Worm (Caenorhabditis elegans) whole organism, L1 larva: ENCODE measurements around the gene asp-19.

Experiments used
- aly-2 ChIP-seq: fragments of 150-350 bp; optimal IDR thresholded peaks from 2 replicates; lab custom pipeline; 2014; ENCODE audit warnings: missing biosample characterization, missing genetic modification characterization
- blmp-1 ChIP-seq: fragments of 150-350 bp; optimal IDR thresholded peaks from 2 replicates; lab custom pipeline; 2014; ENCODE audit warnings: missing biosample characterization, missing genetic modification characterization
- ceh-82 ChIP-seq, 3 experiments: fragments of 150-350 bp in 1 of 3; sonication (generic microtip) in 2 of 3; optimal IDR thresholded peaks; 2 replicates each; lab custom pipeline; 2014 to 2017; ENCODE audit warnings: missing biosample characterization in 3 of 3, missing genetic modification characterization in 3 of 3
- ceh-90 ChIP-seq: sonication (generic microtip); optimal IDR thresholded peaks from 2 replicates; lab custom pipeline; 2016; ENCODE audit warnings: missing genetic modification characterization, missing compliant biosample characterization
- efl-1 ChIP-seq, 4 experiments: fragments of 150-350 bp; optimal IDR thresholded peaks in 3 of 4; peaks in 1 of 4; 1 replicate in 1 of 4; 2 replicates in 3 of 4; lab custom pipeline; 2014; ENCODE audit warnings: missing biosample characterization in 2 of 4, missing genetic modification characterization in 2 of 4, missing genetic modification reagents in 2 of 4
- egl-13 ChIP-seq: sonication (generic microtip); optimal IDR thresholded peaks from 2 replicates; lab custom pipeline; 2016; ENCODE audit warnings: missing genotype, missing genetic modification reagents, missing genetic modification characterization, missing compliant biosample characterization
- elt-2 ChIP-seq: sonication (generic microtip); optimal IDR thresholded peaks from 2 replicates; lab custom pipeline; 2016; ENCODE audit warnings: missing genetic modification characterization, mild to moderate bottlenecking, inconsistent platforms, missing compliant biosample characterization, missing genetic modification reagents
- elt-3 ChIP-seq, 6 experiments: fragments of 150-350 bp in 1 of 6; sonication (generic microtip); optimal IDR thresholded peaks; 2 replicates each; lab custom pipeline; 2017 to 2018; ENCODE audit warnings: missing biosample characterization in 6 of 6, missing genetic modification characterization in 6 of 6, inconsistent platforms in 1 of 6
- ets-5 ChIP-seq: fragments of 200-800 bp; sonication (Bioruptor generic); IDR thresholded peaks from 2 replicates; pipeline ENCODE4 v1.3.6; 2022; ENCODE audit warnings: missing genetic modification characterization, missing compliant biosample characterization
- fos-1 ChIP-seq: fragments of 150-350 bp; optimal IDR thresholded peaks from 2 replicates; lab custom pipeline; 2014; ENCODE audit warnings: missing biosample characterization, missing genetic modification characterization
- grh-1 ChIP-seq: fragments of 200-800 bp; sonication (Bioruptor generic); IDR thresholded peaks from 2 replicates; pipeline ENCODE4 v1.3.6; 2022; ENCODE audit warnings: missing genetic modification reagents, missing genetic modification characterization, missing compliant biosample characterization
- hpl-2 ChIP-seq: fragments of 150-350 bp; optimal IDR thresholded peaks from 2 replicates; lab custom pipeline; 2014; ENCODE audit warnings: missing biosample characterization, missing genetic modification reagents, missing genetic modification characterization
- lin-35 ChIP-seq, 2 experiments: fragments of 150-350 bp; optimal IDR thresholded peaks; 2 replicates each; lab custom pipeline; 2014; ENCODE audit warnings: missing biosample characterization in 2 of 2, missing genetic modification characterization in 2 of 2, missing genetic modification reagents in 2 of 2
- lir-3 ChIP-seq: sonication (generic microtip); optimal IDR thresholded peaks from 2 replicates; lab custom pipeline; 2016; ENCODE audit warnings: mild to moderate bottlenecking, missing genetic modification characterization, moderate library complexity, missing compliant biosample characterization; ENCODE audit not compliant: poor library complexity
- mef-2 ChIP-seq: fragments of 150-350 bp; optimal IDR thresholded peaks from 2 replicates; lab custom pipeline; 2014; ENCODE audit warnings: missing biosample characterization, missing genetic modification characterization
- mep-1 ChIP-seq: fragments of 150-350 bp; optimal IDR thresholded peaks from 2 replicates; lab custom pipeline; 2014; ENCODE audit warnings: missing biosample characterization, missing genetic modification characterization
- nhr-11 ChIP-seq: fragments of 150-350 bp; optimal IDR thresholded peaks from 2 replicates; lab custom pipeline; 2014; ENCODE audit warnings: missing biosample characterization, missing genetic modification characterization
- nhr-19 ChIP-seq: fragments of 200-800 bp; sonication (Bioruptor generic); conservative IDR thresholded peaks from 2 replicates; pipeline ENCODE4 v1.3.6; 2022; ENCODE audit warnings: missing genetic modification characterization, missing compliant biosample characterization
- nhr-20 ChIP-seq: sonication (generic microtip); optimal IDR thresholded peaks from 2 replicates; lab custom pipeline; 2016; ENCODE audit warnings: mild to moderate bottlenecking, missing genetic modification characterization, missing compliant biosample characterization
- pqm-1 ChIP-seq: sonication (generic microtip); optimal IDR thresholded peaks from 3 replicates; lab custom pipeline; 2017; ENCODE audit warnings: missing biosample characterization, missing genetic modification characterization
- snpc-4 ChIP-seq: fragments of 150-350 bp; optimal IDR thresholded peaks from 2 replicates; lab custom pipeline; 2014; ENCODE audit warnings: missing biosample characterization, missing genetic modification characterization
- sup-37 ChIP-seq: fragments of 200-800 bp; sonication (Bioruptor generic); optimal IDR thresholded peaks from 2 replicates; lab custom pipeline; 2018; ENCODE audit warnings: mild to moderate bottlenecking, missing genetic modification characterization, missing compliant biosample characterization
- unc-30 ChIP-seq: sonication (generic microtip); optimal IDR thresholded peaks from 2 replicates; lab custom pipeline; 2017; ENCODE audit warnings: missing biosample characterization, missing genetic modification characterization

The asp-19 gene

DNA sequence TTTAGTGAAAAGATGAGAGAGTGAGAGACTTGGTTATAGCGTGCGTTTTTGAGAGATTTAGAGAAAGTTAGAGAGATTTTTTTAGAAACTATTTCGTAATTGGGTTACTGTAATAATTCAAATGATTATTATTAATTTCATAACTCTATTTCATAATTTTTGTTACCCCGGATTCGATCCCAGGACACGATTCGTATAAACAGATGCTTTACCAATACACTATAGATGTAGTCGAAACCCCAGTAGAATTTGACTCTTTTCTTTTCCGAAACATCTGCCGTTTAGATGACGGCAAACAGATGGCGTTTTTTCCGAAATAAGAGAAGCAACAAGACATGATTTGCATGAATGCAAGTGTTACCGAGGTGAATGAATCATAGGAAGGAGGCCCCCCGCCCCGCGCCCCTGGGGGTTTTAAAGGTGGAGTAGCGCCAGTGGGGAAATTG, 19.1 kb downstream of the asp-19 start (continued):
- TF ChIP-seq hpl-2 (no peak), elt-3 (tag; optimal IDR thresholded peaks at IDR 0.05; lab: Kevin White, UChicago) (peak in 1 of 6 experiments; percentile 1)

DNA sequence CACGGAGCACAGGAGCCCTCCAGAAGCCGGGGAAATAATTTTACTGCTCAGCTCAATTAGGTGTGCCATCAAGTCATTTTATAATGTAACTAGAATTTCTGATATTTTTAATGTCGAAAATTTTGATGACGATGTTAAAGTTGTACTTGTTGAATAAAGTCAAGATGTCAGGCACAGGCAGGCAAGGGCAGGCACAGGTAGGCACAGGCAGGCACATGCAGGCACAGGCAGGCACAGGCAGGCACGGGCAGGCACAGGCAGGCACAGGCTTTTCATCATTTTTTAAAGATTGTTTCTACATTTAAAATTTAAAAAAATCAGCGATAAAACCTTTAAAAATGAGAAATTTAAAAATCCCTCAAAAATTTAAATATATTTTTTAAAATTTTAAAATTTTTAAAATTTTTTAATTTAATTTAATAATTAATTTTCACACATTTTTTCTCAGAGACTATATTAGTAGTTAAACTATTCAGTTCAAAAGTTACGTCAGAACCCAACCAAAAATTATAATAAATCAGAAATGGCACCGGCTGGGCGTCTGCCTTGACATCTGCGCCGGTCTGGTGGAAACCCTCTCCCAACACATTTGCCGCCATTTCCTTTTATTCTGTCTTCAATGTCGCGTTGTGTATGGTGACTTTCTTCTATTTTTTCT, 19.8 kb downstream of the asp-19 start, which contains the start of gene Y17D7C.6:
TSS of gene Y17D7C.6 (plus strand) at position 608 of the 658 bp plus-strand sequence.
- TF ChIP-seq nhr-11 (tag; lab: Kevin White, UChicago) (no peak), snpc-4 (no peak), mef-2 (tag; lab: Kevin White, UChicago) (no peak), lir-3 (tag; lab: Kevin White, UChicago) (no peak), nhr-20 (tag; lab: Kevin White, UChicago) (no peak), aly-2 (tag; lab: Kevin White, UChicago) (no peak), ceh-90 (no peak), egl-13 (no peak), unc-30 (tag; lab: Kevin White, UChicago) (no peak), blmp-1 (no peak), fos-1 (tag; lab: Kevin White, UChicago) (no peak)

DNA sequence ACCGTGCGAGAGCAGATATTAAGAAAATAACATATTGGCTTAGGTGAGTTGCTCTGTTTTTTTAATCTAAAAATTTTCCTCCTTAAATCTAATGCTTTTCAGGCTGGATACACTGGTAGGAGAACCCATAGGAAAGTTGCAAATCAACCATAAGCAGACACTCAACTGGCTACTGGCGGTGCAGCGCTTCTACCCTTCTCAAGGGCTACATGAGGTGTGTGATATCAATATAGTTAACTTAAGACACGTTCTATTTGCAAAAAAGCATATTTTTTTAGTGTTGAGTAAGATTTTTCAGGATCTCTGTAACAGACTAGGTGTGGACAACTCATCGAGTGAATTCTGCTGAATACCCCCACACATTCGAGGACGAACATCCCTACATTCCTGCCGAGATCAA, 21.2 kb downstream of the asp-19 start:
- TF ChIP-seq grh-1 (GFP tag; lab: Robert Waterston, UW) (peak; percentile 43; the same call in 1 of the 2 replicates), ceh-82 (tag; optimal IDR thresholded peaks at IDR 0.05; lab: Kevin White, UChicago) (no peak), ets-5 (GFP tag; lab: Robert Waterston, UW) (0 out of 2 replicates have a peak, but pooled peaks have one; percentile 78)

DNA sequence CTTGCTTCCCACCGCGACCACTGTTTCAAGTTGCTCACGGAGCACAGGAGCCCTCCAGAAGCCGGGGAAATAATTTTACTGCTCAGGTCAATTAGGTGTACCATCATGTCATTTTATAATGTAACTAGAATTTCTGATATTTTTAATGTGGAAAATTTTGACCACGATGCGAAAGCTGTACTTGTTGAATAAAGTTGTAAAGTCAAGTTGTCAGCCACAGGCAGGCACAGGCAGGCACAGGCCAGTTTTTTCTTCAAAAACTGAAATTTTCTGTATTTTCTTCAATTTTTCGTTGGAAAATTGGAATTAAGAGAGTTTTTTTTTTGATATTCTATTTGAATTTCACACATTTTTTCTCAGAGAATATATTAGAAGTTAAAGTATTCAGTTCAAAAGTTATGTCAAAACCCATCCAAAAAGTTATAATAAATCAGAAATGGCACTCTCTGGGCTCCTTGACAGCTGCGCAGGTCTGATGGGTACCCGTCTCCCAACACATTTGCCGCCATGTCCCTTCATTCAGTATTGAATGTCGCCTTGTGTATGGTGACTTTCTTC, 23.0 kb downstream of the asp-19 start, which contains the start of gene Y17D7C.1:
TSS of gene Y17D7C.1 (plus strand) at position 508 of the 558 bp plus-strand sequence.
- TF ChIP-seq efl-1 (optimal IDR thresholded peaks at IDR 0.05; lab: Kevin White, UChicago) (no peak), efl-1 (GFP tag; optimal IDR thresholded peaks at IDR 0.05 in 1 of 2; lab: Kevin White, UChicago) (peak in 1 of 2 experiments; percentile 86), mep-1 (tag; lab: Kevin White, UChicago) (no peak)

DNA sequence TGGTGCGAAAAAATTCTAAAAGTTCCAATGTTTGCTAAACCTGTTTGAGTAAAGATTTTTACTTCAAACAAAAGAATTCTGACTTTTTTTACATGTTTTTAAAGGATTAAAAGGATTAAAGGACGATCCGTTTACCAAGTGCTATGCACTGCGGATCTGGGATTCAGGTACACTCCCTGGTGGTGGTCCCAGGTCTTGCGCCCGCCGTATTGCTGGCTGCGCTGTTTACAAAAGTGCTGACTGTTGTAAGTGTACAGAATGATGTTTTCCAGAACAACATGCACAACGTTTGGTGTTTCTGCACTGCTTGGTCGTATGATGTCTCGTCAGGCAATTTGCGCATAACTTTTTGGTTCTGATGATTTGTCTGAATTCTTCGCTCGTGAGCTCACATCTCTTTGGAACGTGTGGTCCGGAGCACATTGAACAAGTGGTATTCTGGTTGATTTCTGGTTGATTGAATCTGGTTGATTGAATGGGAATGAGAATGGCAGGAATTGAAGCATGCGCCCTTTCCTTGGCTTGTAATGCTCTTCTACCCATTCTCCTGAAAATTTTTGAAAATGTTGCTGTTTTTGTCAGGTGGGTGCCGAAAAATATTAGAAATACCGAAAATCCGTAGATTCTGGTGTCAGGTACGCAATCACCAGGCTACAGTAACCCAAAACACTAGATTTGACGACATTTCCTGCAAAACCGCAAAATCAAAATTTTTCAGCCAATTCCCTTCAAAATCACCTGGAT, 23.7 kb downstream of the asp-19 start:
- TF ChIP-seq mep-1 (tag; lab: Kevin White, UChicago) (no peak), nhr-19 (GFP tag; lab: Robert Waterston, UW) (0 out of 2 replicates have a peak, but pooled peaks have one; percentile 2), ets-5 (GFP tag; lab: Robert Waterston, UW) (0 out of 2 replicates have a peak, but pooled peaks have one; percentile 44)

DNA sequence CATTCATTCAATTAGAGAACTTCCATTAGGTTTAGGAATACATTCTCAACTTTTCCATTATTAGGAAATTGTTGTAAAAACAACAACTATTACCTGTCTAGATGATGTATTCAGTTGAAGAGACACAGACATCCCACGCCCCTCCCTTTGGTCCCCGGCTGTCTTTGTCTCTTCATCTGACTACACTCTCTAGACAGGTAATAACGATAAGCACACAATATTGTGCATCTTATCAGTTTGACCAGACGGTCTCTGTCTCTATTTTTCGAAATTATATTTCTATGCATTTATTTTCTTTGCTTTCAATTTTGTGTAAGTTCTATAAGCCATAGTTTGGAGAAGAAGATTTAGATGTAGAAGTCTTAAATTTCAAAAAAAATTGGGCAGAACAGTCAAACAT, 27.9 kb downstream of the asp-19 start, which contains the start of gene Y69H2.9:
TSS of gene Y69H2.9 (plus strand) at position 233 of the 400 bp plus-strand sequence.
- TF ChIP-seq elt-2 (tag; lab: Kevin White, UChicago) = peak; percentile 81
- TF ChIP-seq snpc-4 = no peak
- no peak for TF ChIP-seq mef-2 (tag; lab: Kevin White, UChicago)
- peak; percentile 4 for TF ChIP-seq pqm-1 (tag; lab: Kevin White, UChicago)
- peak in 1 of 2 experiments; percentile 6 for TF ChIP-seq lin-35 (GFP tag; optimal IDR thresholded peaks at IDR 0.05; lab: Kevin White, UChicago)

DNA sequence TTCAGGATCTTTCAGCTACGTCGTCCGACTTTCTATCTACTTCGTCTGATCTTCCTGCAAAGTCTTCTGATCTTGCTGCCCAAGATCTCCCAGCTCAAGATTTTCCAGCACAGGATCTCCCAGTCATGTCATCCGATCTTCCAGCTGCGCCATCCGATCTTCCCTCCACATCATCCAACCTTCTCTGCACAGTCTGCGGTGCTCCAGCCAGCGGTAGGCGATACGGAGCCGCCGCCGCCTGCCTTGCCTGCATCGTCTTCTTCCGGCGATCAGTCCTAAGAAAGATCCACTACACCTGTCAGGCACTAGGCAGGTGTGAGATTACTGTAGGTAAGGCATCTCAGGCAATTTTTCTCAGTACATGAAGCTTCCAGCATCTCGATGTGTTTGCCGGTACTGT, 29.8 kb downstream of the asp-19 start, which contains the start of gene nhr-241:
TSS of gene nhr-241 (plus strand) at position 126 of the 400 bp plus-strand sequence.
- no peak for TF ChIP-seq lin-35 (GFP tag; optimal IDR thresholded peaks at IDR 0.05; lab: Kevin White, UChicago)
- no peak for TF ChIP-seq sup-37 (GFP tag; lab: Kevin White, UChicago)
